Worm (Caenorhabditis elegans) whole organism, L1 larva: ENCODE measurements around the gene rps-14.

ENCODE experiments used
- fos-1 ChIP-seq: fragments of 150-350 bp; optimal IDR thresholded peaks from 2 replicates; lab custom pipeline; 2014; ENCODE audit warnings: missing biosample characterization, missing genetic modification characterization
- hlh-17 ChIP-seq: fragments of 200-800 bp; sonication (Bioruptor generic); optimal IDR thresholded peaks from 2 replicates; lab custom pipeline; 2018; ENCODE audit warnings: missing genetic modification characterization, mild to moderate bottlenecking, missing compliant biosample characterization, moderate library complexity, borderline replicate concordance
- skn-1 ChIP-seq: fragments of 150-350 bp; optimal IDR thresholded peaks from 2 replicates; lab custom pipeline; 2014; ENCODE audit warnings: missing biosample characterization, missing genetic modification characterization

ce11 chrIII:7207903-7208497, 28.6 kb upstream of the rps-14 start, which contains the start of gene rpl-6:
- TF ChIP-seq hlh-17 (GFP tag; lab: Kevin White, UChicago) = no peak
- TF ChIP-seq fos-1 (tag; lab: Kevin White, UChicago) = peak; percentile 80
- TF ChIP-seq skn-1 (tag; lab: Kevin White, UChicago) = peak; percentile 83
